Worm (Caenorhabditis elegans) whole organism, L4 larva: Measurements from ENCODE around the gene C16C8.25.

ENCODE experiments used
- D1046.2 ChIP-seq: fragments of 200-800 bp; sonication (Bioruptor generic); IDR thresholded peaks from 2 replicates; pipeline ENCODE4 v1.3.6; 2022; ENCODE audit warnings: missing genetic modification characterization, missing compliant biosample characterization
- F10B5.3 ChIP-seq: sonication (generic microtip); optimal IDR thresholded peaks from 2 replicates; lab custom pipeline; 2016; ENCODE audit warnings: mild to moderate bottlenecking, missing genetic modification characterization, missing compliant biosample characterization
- F44E2.7 ChIP-seq: fragments of 200-800 bp; sonication (Bioruptor generic); IDR thresholded peaks from 2 replicates; pipeline ENCODE4 v2.1.2; 2022; ENCODE audit warnings: missing genetic modification characterization, missing compliant biosample characterization
- R02D3.7 ChIP-seq: fragments of 150-350 bp; sonication (generic microtip); optimal IDR thresholded peaks from 3 replicates; lab custom pipeline; 2014; ENCODE audit warnings: missing biosample characterization, missing genetic modification characterization
- T20F7.1 ChIP-seq: fragments of 200-800 bp; sonication (Bioruptor generic); optimal IDR thresholded peaks from 2 replicates; lab custom pipeline; 2018; ENCODE audit warnings: mild to moderate bottlenecking, missing genetic modification characterization, missing compliant biosample characterization
- Y105C5A.15 ChIP-seq: fragments of 200-800 bp; sonication (Bioruptor generic); IDR thresholded peaks from 2 replicates; pipeline ENCODE4 v1.3.6; 2022; ENCODE audit warnings: missing genetic modification characterization, missing compliant biosample characterization
- Y48G9A.11 ChIP-seq: fragments of 200-800 bp; sonication (Bioruptor generic); IDR thresholded peaks from 2 replicates; pipeline ENCODE4 v1.3.6; 2022; ENCODE audit warnings: missing genetic modification reagents, missing genetic modification characterization, missing compliant biosample characterization
- Y75B8A.6 ChIP-seq: fragments of 200-800 bp; sonication (Bioruptor generic); IDR thresholded peaks from 2 replicates; pipeline ENCODE4 v1.3.6; 2022; ENCODE audit warnings: missing genetic modification reagents, missing genetic modification characterization, missing compliant biosample characterization
- ZK337.2 ChIP-seq: fragments of 200-800 bp; sonication (Bioruptor generic); IDR thresholded peaks from 2 replicates; pipeline ENCODE4 v1.3.6; 2022; ENCODE audit warnings: missing genetic modification reagents, missing genetic modification characterization, missing compliant biosample characterization
- aha-1 ChIP-seq: fragments of 150-350 bp; peaks from one replicate; lab custom pipeline; 2014; ENCODE audit warnings: missing biosample characterization, missing genetic modification characterization
- ceh-20 ChIP-seq: fragments of 200-800 bp; sonication (Bioruptor generic); IDR thresholded peaks from 2 replicates; pipeline ENCODE4 v1.3.6; 2022; ENCODE audit warnings: missing genetic modification reagents, missing genetic modification characterization, missing compliant biosample characterization
- ceh-82 ChIP-seq: sonication (generic microtip); optimal IDR thresholded peaks from 2 replicates; lab custom pipeline; 2017; ENCODE audit warnings: missing biosample characterization, missing genetic modification characterization
- cey-2 ChIP-seq: sonication (generic microtip); optimal IDR thresholded peaks from 3 replicates; lab custom pipeline; 2017; ENCODE audit warnings: missing genetic modification characterization, mild to moderate bottlenecking, missing compliant biosample characterization, antibody characterized with exemption, borderline replicate concordance; ENCODE audit not compliant: insufficient read depth
- ctbp-1 ChIP-seq: fragments of 200-800 bp; sonication (Bioruptor generic); IDR thresholded peaks from 2 replicates; pipeline ENCODE4 v1.3.6; 2022; ENCODE audit warnings: missing genetic modification reagents, missing genetic modification characterization, missing compliant biosample characterization
- daf-12 ChIP-seq: fragments of 150-350 bp; optimal IDR thresholded peaks from 2 replicates; lab custom pipeline; 2014; ENCODE audit warnings: missing biosample characterization, missing genetic modification reagents, missing genetic modification characterization
- daf-19 ChIP-seq: fragments of 200-800 bp; sonication (Bioruptor generic); conservative IDR thresholded peaks from 2 replicates; pipeline ENCODE4 v1.3.6; 2022; ENCODE audit warnings: missing genetic modification characterization, missing compliant biosample characterization
- dmd-9 ChIP-seq: fragments of 200-800 bp; sonication (Bioruptor generic); IDR thresholded peaks from 2 replicates; pipeline ENCODE4 v1.3.6; 2022; ENCODE audit warnings: missing genetic modification reagents, missing genetic modification characterization, missing compliant biosample characterization
- duxl-1 ChIP-seq: sonication (generic microtip); optimal IDR thresholded peaks from 2 replicates; lab custom pipeline; 2016; ENCODE audit warnings: mild to moderate bottlenecking, missing genetic modification characterization, moderate library complexity, missing compliant biosample characterization; ENCODE audit not compliant: poor library complexity
- dve-1 ChIP-seq: sonication (generic microtip); optimal IDR thresholded peaks from 2 replicates; lab custom pipeline; 2017; ENCODE audit warnings: antibody characterized with exemption, mild to moderate bottlenecking, missing genetic modification characterization, missing compliant biosample characterization; ENCODE audit not compliant: insufficient read depth
- egl-27 ChIP-seq: sonication (generic microtip); optimal IDR thresholded peaks from 3 replicates; lab custom pipeline; 2017; ENCODE audit warnings: missing biosample characterization, missing genetic modification reagents, missing genetic modification characterization
- egl-43 ChIP-seq: fragments of 200-800 bp; sonication (Bioruptor generic); IDR thresholded peaks from 2 replicates; pipeline ENCODE4 v1.3.6; 2022; ENCODE audit warnings: missing genetic modification reagents, missing genetic modification characterization, missing compliant biosample characterization
- fos-1 ChIP-seq: fragments of 150-350 bp; optimal IDR thresholded peaks from 2 replicates; lab custom pipeline; 2014; ENCODE audit warnings: missing biosample characterization, missing genetic modification characterization
- gei-8 ChIP-seq: fragments of 200-800 bp; sonication (Bioruptor generic); optimal IDR thresholded peaks from 2 replicates; lab custom pipeline; 2018; ENCODE audit warnings: mild to moderate bottlenecking, missing genetic modification characterization, missing compliant biosample characterization
- hif-1 ChIP-seq, 2 experiments: sonication (generic microtip); optimal IDR thresholded peaks; 2 replicates each; lab custom pipeline; 2016 to 2017; ENCODE audit warnings: missing compliant biosample characterization in 2 of 2, missing genetic modification characterization in 2 of 2, missing genetic modification reagents in 2 of 2, missing genotype in 2 of 2, mild to moderate bottlenecking in 1 of 2
- hlh-30 ChIP-seq: sonication (generic microtip); optimal IDR thresholded peaks from 2 replicates; lab custom pipeline; 2017; ENCODE audit warnings: antibody characterized with exemption, mild to moderate bottlenecking, missing genetic modification characterization, missing compliant biosample characterization; ENCODE audit not compliant: insufficient read depth
- hmg-1.1 ChIP-seq: fragments of 200-800 bp; sonication (Bioruptor generic); IDR thresholded peaks from 2 replicates; pipeline ENCODE4 v1.3.6; 2022; ENCODE audit warnings: missing genetic modification reagents, missing genetic modification characterization, missing compliant biosample characterization
- lin-1 ChIP-seq: fragments of 200-800 bp; sonication (Bioruptor generic); IDR thresholded peaks from 2 replicates; pipeline ENCODE4 v1.3.6; 2022; ENCODE audit warnings: missing genetic modification reagents, missing genetic modification characterization, missing compliant biosample characterization
- lin-15B ChIP-seq: fragments of 150-350 bp; sonication (generic microtip); optimal IDR thresholded peaks from 3 replicates; lab custom pipeline; 2014; ENCODE audit warnings: missing biosample characterization, missing genetic modification characterization
- lin-29 ChIP-seq: fragments of 200-800 bp; sonication (Bioruptor generic); IDR thresholded peaks from 2 replicates; pipeline ENCODE4 v1.3.6; 2022; ENCODE audit warnings: missing genetic modification reagents, missing genetic modification characterization, missing compliant biosample characterization
- lin-38 ChIP-seq: fragments of 200-800 bp; sonication (Bioruptor generic); IDR thresholded peaks from 2 replicates; pipeline ENCODE4 v1.3.6; 2022; ENCODE audit warnings: missing genetic modification reagents, missing genetic modification characterization, missing compliant biosample characterization
- mxl-3 ChIP-seq: fragments of 200-800 bp; sonication (Bioruptor generic); optimal IDR thresholded peaks from 2 replicates; lab custom pipeline; 2018; ENCODE audit warnings: mild to moderate bottlenecking, missing genetic modification characterization, missing compliant biosample characterization
- nhr-10 ChIP-seq: fragments of 150-350 bp; optimal IDR thresholded peaks from 2 replicates; lab custom pipeline; 2014; ENCODE audit warnings: missing biosample characterization, missing genetic modification characterization
- nhr-102 ChIP-seq: sonication (generic microtip); optimal IDR thresholded peaks from 2 replicates; lab custom pipeline; 2016; ENCODE audit warnings: mild to moderate bottlenecking, missing genetic modification characterization, moderate library complexity, missing compliant biosample characterization
- nhr-237 ChIP-seq: sonication (generic microtip); optimal IDR thresholded peaks from 2 replicates; lab custom pipeline; 2017; ENCODE audit warnings: missing biosample characterization, missing genetic modification characterization
- nhr-25 ChIP-seq: sonication (generic microtip); optimal IDR thresholded peaks from 2 replicates; lab custom pipeline; 2017; ENCODE audit warnings: missing genetic modification characterization, mild to moderate bottlenecking, missing compliant biosample characterization, antibody characterized with exemption, moderate library complexity, borderline replicate concordance; ENCODE audit not compliant: insufficient read depth
- nhr-41 ChIP-seq: fragments of 200-800 bp; sonication (Bioruptor generic); IDR thresholded peaks from 2 replicates; pipeline ENCODE4 v1.3.6; 2022; ENCODE audit warnings: missing genetic modification reagents, missing genetic modification characterization, missing compliant biosample characterization
- nhr-48 ChIP-seq: sonication (generic microtip); optimal IDR thresholded peaks from 2 replicates; lab custom pipeline; 2016; ENCODE audit warnings: mild to moderate bottlenecking, missing genetic modification characterization, missing compliant biosample characterization
- nhr-6 ChIP-seq: fragments of 150-350 bp; optimal IDR thresholded peaks from 2 replicates; lab custom pipeline; 2014; ENCODE audit warnings: missing biosample characterization, missing genetic modification characterization
- nhr-76 ChIP-seq: fragments of 150-350 bp; optimal IDR thresholded peaks from 2 replicates; lab custom pipeline; 2014; ENCODE audit warnings: missing biosample characterization, missing genetic modification characterization
- spr-1 ChIP-seq: sonication (generic microtip); optimal IDR thresholded peaks from 2 replicates; lab custom pipeline; 2016; ENCODE audit warnings: mild to moderate bottlenecking, missing genetic modification characterization, missing compliant biosample characterization
- unc-130 ChIP-seq: sonication (generic microtip); optimal IDR thresholded peaks from 2 replicates; lab custom pipeline; 2016; ENCODE audit warnings: missing genetic modification reagents, missing genetic modification characterization, missing compliant biosample characterization
- zfp-2 ChIP-seq: sonication (generic microtip); optimal IDR thresholded peaks from 2 replicates; lab custom pipeline; 2016; ENCODE audit warnings: mild to moderate bottlenecking, missing genetic modification characterization, missing compliant biosample characterization
- zip-11 ChIP-seq: fragments of 200-800 bp; sonication (Bioruptor generic); IDR thresholded peaks from 2 replicates; pipeline ENCODE4 v1.3.6; 2022; ENCODE audit warnings: missing genetic modification characterization, missing compliant biosample characterization
- ztf-7 ChIP-seq: fragments of 150-350 bp; optimal IDR thresholded peaks from 2 replicates; lab custom pipeline; 2014; ENCODE audit warnings: missing biosample characterization, missing genetic modification characterization

C16C8.25 gene

DNA sequence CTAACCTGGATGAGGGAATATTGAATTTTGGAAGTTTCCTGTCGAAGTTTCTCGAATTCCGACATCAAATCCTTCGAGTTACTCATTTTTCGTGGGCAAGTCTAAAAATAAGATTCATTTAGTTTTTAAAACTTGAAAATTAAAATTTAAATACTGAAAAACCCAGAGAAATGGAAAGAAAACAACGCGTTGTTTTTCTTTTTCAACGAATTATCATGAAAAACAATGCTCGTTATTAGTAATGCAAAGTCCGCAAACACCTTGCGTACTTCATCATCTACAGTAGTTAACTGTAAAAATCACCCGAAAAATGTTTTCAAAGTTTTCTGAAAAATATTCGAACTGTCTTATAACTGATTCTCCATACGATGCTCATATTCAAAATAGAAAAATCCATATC lies 4.8 kb upstream of the C16C8.25 start, which contains the start of gene C16C8.4:
Gene C16C8.4 (minus strand): TSS at position 101 of the 400 bp plus-strand sequence.
- TF ChIP-seq aha-1 (tag; lab: Kevin White, UChicago) = peak; percentile 66
- TF ChIP-seq fos-1 (tag; lab: Kevin White, UChicago) = no peak
- TF ChIP-seq, all 104 proteins: peak for 1

DNA sequence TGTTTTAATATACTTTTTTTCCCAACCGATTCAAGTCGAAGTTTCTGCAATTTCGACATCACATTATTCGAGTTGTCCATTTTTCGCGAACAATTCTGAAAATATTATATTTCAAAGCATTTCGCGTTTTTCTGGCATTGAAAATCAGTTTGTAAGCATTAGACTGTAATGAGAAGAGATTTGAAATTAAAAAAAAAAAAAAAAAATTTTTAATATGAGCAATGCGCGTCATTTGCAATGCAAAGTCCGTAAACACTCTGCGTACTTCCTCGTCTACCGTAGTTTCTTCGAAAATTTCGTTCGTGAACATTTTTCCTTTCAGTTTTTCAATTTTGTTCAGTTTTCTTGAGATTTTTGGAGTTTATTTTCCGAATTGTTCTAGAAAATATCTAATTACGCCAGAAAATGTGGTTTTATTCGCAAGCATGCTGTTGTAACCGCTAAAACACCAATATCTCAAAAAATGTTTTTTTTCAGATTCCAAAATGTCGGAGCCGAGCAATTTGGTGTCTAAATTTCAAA lies 3.7 kb upstream of the C16C8.25 start, which contains the start of the genes C16C8.5 and C16C8.16:
Gene C16C8.5 (minus strand): TSS at position 101 of the 522 bp plus-strand sequence.
Gene C16C8.16 (plus strand): TSS at position 472 of the 522 bp plus-strand sequence.
- TF ChIP-seq F44E2.7 (GFP tag; lab: Robert Waterston, UW) (no peak), nhr-6 (tag; lab: Kevin White, UChicago) (no peak), nhr-25 (tag; lab: Kevin White, UChicago) (no peak), R02D3.7 (no peak), zfp-2 (tag; lab: Kevin White, UChicago) (no peak), duxl-1 (tag; lab: Kevin White, UChicago) (no peak), fos-1 (tag; lab: Kevin White, UChicago) (no peak), lin-29 (GFP tag; lab: Robert Waterston, UW) (no peak), egl-43 (GFP tag; lab: Robert Waterston, UW) (no peak), egl-27 (no peak), daf-12 (tag; lab: Kevin White, UChicago) (no peak), Y105C5A.15 (GFP tag; lab: Robert Waterston, UW) (no peak), cey-2 (tag; lab: Kevin White, UChicago) (no peak), zip-11 (no peak), ceh-82 (no peak), mxl-3 (no peak), nhr-41 (no peak), hif-1 (tag; optimal IDR thresholded peaks at IDR 0.05; lab: Kevin White, UChicago) (no peak), ctbp-1 (GFP tag; lab: Robert Waterston, UW) (no peak)

- TF ChIP-seq lin-1 (GFP tag; lab: Robert Waterston, UW) (no peak), Y75B8A.6 (no peak), ctbp-1 (GFP tag; lab: Robert Waterston, UW) (no peak), nhr-48 (no peak), R02D3.7 (no peak), spr-1 (tag; lab: Kevin White, UChicago) (no peak), ceh-82 (no peak), F10B5.3 (tag; lab: Kevin White, UChicago) (no peak), D1046.2 (GFP tag; lab: Robert Waterston, UW) (no peak), gei-8 (GFP tag; lab: Kevin White, UChicago) (no peak), Y48G9A.11 (GFP tag; lab: Robert Waterston, UW) (no peak), nhr-237 (tag; lab: Kevin White, UChicago) (no peak), egl-43 (GFP tag; lab: Robert Waterston, UW) (no peak)
- TF ChIP-seq, all 104 proteins: peak for 0
Observed at ce11 chrII:3446647-3447046, 2.4 kb upstream of the C16C8.25 start, which contains the start of the genes C16C8.20 and gldi-6. C16C8.20 (plus strand) TSS chrII:3446947. gldi-6 (plus strand) TSS chrII:3446947.

DNA sequence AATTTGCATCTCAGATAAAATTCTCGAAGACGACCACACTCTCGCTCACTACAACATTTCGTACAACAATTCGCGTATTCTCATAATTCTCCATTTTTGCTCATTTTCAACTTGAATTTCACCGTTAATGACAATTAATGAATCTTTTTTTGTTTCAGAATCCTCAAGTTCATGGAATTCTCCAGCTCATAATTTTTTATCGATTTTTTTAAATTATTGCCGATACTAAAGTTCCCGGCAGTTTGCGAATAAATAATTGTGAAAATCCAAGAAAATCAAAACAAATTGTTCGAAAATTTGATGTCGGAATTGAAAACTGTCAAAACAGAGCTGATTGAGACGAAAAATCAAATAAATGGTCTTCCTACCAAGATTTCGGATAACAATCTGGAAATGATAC lies 1.1 kb upstream of the C16C8.25 start, which contains the start of gene C16C8.21:
Gene C16C8.21 (plus strand): TSS at position 301 of the 400 bp plus-strand sequence.
- no peak for TF ChIP-seq dve-1 (tag; lab: Kevin White, UChicago)
- no peak for TF ChIP-seq lin-15B (tag; lab: Kevin White, UChicago)
- TF ChIP-seq lin-1 (GFP tag; lab: Robert Waterston, UW) = no peak
- no peak for TF ChIP-seq cey-2 (tag; lab: Kevin White, UChicago)
- TF ChIP-seq dmd-9 = no peak
- TF ChIP-seq hmg-1.1 (GFP tag; lab: Robert Waterston, UW) = no peak
- no peak for TF ChIP-seq unc-130 (GFP tag; lab: Kevin White, UChicago)
- no peak for TF ChIP-seq R02D3.7
- no peak for TF ChIP-seq nhr-10 (tag; lab: Kevin White, UChicago)
- TF ChIP-seq hlh-30 (tag; lab: Kevin White, UChicago) = no peak
- no peak for TF ChIP-seq nhr-76 (tag; lab: Kevin White, UChicago)
- no peak for TF ChIP-seq ceh-20 (GFP tag; lab: Robert Waterston, UW)
- no peak for TF ChIP-seq daf-19
- TF ChIP-seq ZK337.2 = no peak
- TF ChIP-seq ztf-7 (tag; lab: Kevin White, UChicago) = no peak
- TF ChIP-seq ceh-82 = no peak
- TF ChIP-seq lin-38 (GFP tag; lab: Robert Waterston, UW) = no peak
- no peak for TF ChIP-seq T20F7.1 (GFP tag; lab: Kevin White, UChicago)
- no peak for TF ChIP-seq nhr-102 (tag; lab: Kevin White, UChicago)
